Fruit fly (Drosophila melanogaster) whole organism, pupa: ENCODE measurements around the gene CG9389.
A peak's percentile ranks its signal among the peaks of the same experiment; 100 is the strongest.

Experiments used
- CG10348 ChIP-seq: fragments of 200-800 bp; sonication (Bioruptor generic); IDR thresholded peaks from 2 replicates; pipeline ENCODE4 v1.3.6; 2022; ENCODE audit warnings: missing biosample characterization, missing genetic modification characterization
- CG12605 ChIP-seq: fragments of 200-800 bp; sonication (Bioruptor generic); IDR thresholded peaks from 2 replicates; pipeline ENCODE4 v1.3.6; 2022; ENCODE audit warnings: missing biosample characterization, missing genetic modification characterization
- CG13204 ChIP-seq: fragments of 200-800 bp; sonication (Bioruptor generic); optimal IDR thresholded peaks from 2 replicates; lab custom pipeline; 2018; ENCODE audit warnings: missing biosample characterization, mild to moderate bottlenecking, missing genetic modification characterization, moderate library complexity
- CG14655 ChIP-seq: fragments of 200-800 bp; sonication (Bioruptor generic); optimal IDR thresholded peaks from 3 replicates; lab custom pipeline; 2017; ENCODE audit warnings: mild to moderate bottlenecking, missing biosample characterization, missing genetic modification reagents, missing genetic modification characterization
- CG15710 ChIP-seq: fragments of 200-800 bp; sonication (Bioruptor generic); optimal IDR thresholded peaks from 2 replicates; lab custom pipeline; 2018; ENCODE audit warnings: missing biosample characterization, mild to moderate bottlenecking, missing genetic modification characterization, moderate library complexity
- CG17806 ChIP-seq: fragments of 200-800 bp; sonication (Bioruptor generic); optimal IDR thresholded peaks from 2 replicates; lab custom pipeline; 2018; ENCODE audit warnings: missing biosample characterization, mild to moderate bottlenecking, missing genetic modification characterization, moderate library complexity
- CG32121 ChIP-seq: fragments of 200-800 bp; sonication (Bioruptor generic); IDR thresholded peaks from 2 replicates; pipeline ENCODE4 v1.3.6; 2022; ENCODE audit warnings: missing biosample characterization, missing genetic modification characterization
- CG34367 ChIP-seq: fragments of 200-800 bp; sonication (Bioruptor generic); optimal IDR thresholded peaks from 2 replicates; lab custom pipeline; 2018; ENCODE audit warnings: missing biosample characterization, mild to moderate bottlenecking, missing genetic modification characterization
- CG4496 ChIP-seq: fragments of 200-800 bp; sonication (Bioruptor generic); IDR thresholded peaks from 3 replicates; pipeline ENCODE4 v1.3.6; 2022; ENCODE audit warnings: missing biosample characterization, missing genetic modification characterization
- CG8159 ChIP-seq: fragments of 200-800 bp; sonication (Bioruptor generic); optimal IDR thresholded peaks from 3 replicates; lab custom pipeline; 2018; ENCODE audit warnings: missing biosample characterization, mild to moderate bottlenecking, missing genetic modification characterization, moderate library complexity
- CG8301 ChIP-seq: fragments of 200-800 bp; sonication (Bioruptor generic); optimal IDR thresholded peaks from 2 replicates; lab custom pipeline; 2018; ENCODE audit warnings: missing biosample characterization, mild to moderate bottlenecking, missing genetic modification characterization
- CG9948 ChIP-seq: fragments of 200-800 bp; sonication (Bioruptor generic); optimal IDR thresholded peaks from 2 replicates; lab custom pipeline; 2018; ENCODE audit warnings: missing biosample characterization, mild to moderate bottlenecking, missing genetic modification characterization, moderate library complexity
- D1 ChIP-seq: fragments of 200-800 bp; sonication (Bioruptor generic); optimal IDR thresholded peaks from 2 replicates; lab custom pipeline; 2018; ENCODE audit warnings: missing biosample characterization, mild to moderate bottlenecking, missing genetic modification characterization, moderate library complexity
- EcR ChIP-seq: fragments of 200-800 bp; sonication (Bioruptor generic); optimal IDR thresholded peaks from 3 replicates; lab custom pipeline; 2019; ENCODE audit warnings: missing biosample characterization, missing genetic modification characterization, mild to moderate bottlenecking, moderate library complexity, missing genetic modification reagents
- Ets98B ChIP-seq: fragments of 200-800 bp; sonication (Bioruptor generic); IDR thresholded peaks from 2 replicates; pipeline ENCODE4 v1.3.6; 2022; ENCODE audit warnings: missing biosample characterization, missing genetic modification characterization
- Pif1A ChIP-seq: fragments of 200-800 bp; sonication (Bioruptor generic); optimal IDR thresholded peaks from 3 replicates; lab custom pipeline; 2016; ENCODE audit warnings: missing biosample characterization, missing genetic modification characterization
- Pif1B ChIP-seq: fragments of 200-800 bp; sonication (Bioruptor generic); optimal IDR thresholded peaks from 3 replicates; lab custom pipeline; 2016; ENCODE audit warnings: missing biosample characterization, missing genetic modification characterization
- Snoo ChIP-seq: fragments of 200-800 bp; sonication (Bioruptor generic); optimal IDR thresholded peaks from 3 replicates; lab custom pipeline; 2017; ENCODE audit warnings: missing biosample characterization, mild to moderate bottlenecking, missing genetic modification characterization, inconsistent platforms
- fd96Ca ChIP-seq: fragments of 200-800 bp; sonication (Bioruptor generic); IDR thresholded peaks from 3 replicates; pipeline ENCODE4 v1.3.6; 2022; ENCODE audit warnings: missing biosample characterization, missing genetic modification characterization
- gl ChIP-seq: fragments of 200-800 bp; sonication (Bioruptor generic); optimal IDR thresholded peaks from 2 replicates; lab custom pipeline; 2018; ENCODE audit warnings: missing biosample characterization, mild to moderate bottlenecking, missing genetic modification characterization
- rn ChIP-seq: fragments of 200-800 bp; sonication (Bioruptor generic); IDR thresholded peaks from 2 replicates; pipeline ENCODE4 v1.3.6; 2022; ENCODE audit warnings: missing biosample characterization, missing genetic modification characterization

The CG9389 gene

DNA sequence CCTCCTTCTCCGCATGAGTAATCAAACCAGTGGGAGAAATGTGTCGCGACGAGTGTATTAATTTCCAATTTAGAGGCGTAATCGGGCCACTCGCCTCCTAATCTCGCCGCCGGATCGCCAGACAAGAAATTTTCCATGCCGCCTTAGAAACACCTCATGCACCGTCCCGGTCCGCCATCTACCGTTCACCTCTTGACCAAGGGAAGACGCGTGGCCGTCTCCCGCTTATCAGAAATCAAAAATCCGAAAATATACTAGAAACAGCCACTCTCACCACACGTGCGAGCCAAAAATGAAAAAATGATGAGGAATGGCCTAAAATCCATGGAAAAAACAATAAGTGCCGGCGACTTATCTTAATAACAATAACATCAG lies 5.5 kb upstream of the CG9389 start:
- TF ChIP-seq Snoo (tag; lab: Kevin White, UChicago) (no peak), CG4496 (GFP tag; lab: Robert Waterston, UW) (no peak), CG8301 (tag; lab: Kevin White, UChicago) (no peak), Pif1A (no peak), Pif1B (GFP tag; lab: Kevin White, UChicago) (no peak), CG17806 (tag; lab: Kevin White, UChicago) (no peak), rn (no peak), CG9948 (tag; lab: Kevin White, UChicago) (no peak), D1 (tag; lab: Kevin White, UChicago) (no peak), CG15710 (tag; lab: Kevin White, UChicago) (no peak)

- TF ChIP-seq fd96Ca (GFP tag; lab: Robert Waterston, UW), result no peak
- no peak for TF ChIP-seq CG13204
- TF ChIP-seq gl (tag; lab: Kevin White, UChicago), result no peak
- TF ChIP-seq CG32121 (GFP tag; lab: Robert Waterston, UW), result no peak
- TF ChIP-seq Snoo (tag; lab: Kevin White, UChicago), result no peak
- no peak for TF ChIP-seq CG17806 (tag; lab: Kevin White, UChicago)
- TF ChIP-seq D1 (tag; lab: Kevin White, UChicago), result no peak
- no peak for TF ChIP-seq CG8159
- TF ChIP-seq EcR (GFP tag; lab: Kevin White, UChicago), result no peak
- no peak for TF ChIP-seq CG10348 (GFP tag; lab: Robert Waterston, UW)
- no peak for TF ChIP-seq Pif1A
- TF ChIP-seq CG4496 (GFP tag; lab: Robert Waterston, UW), result no peak
- no peak for TF ChIP-seq CG12605 (GFP tag; lab: Robert Waterston, UW)
Observed at dm6 chr3L:21273504-21273903, 3.1 kb upstream of the CG9389 start.

DNA sequence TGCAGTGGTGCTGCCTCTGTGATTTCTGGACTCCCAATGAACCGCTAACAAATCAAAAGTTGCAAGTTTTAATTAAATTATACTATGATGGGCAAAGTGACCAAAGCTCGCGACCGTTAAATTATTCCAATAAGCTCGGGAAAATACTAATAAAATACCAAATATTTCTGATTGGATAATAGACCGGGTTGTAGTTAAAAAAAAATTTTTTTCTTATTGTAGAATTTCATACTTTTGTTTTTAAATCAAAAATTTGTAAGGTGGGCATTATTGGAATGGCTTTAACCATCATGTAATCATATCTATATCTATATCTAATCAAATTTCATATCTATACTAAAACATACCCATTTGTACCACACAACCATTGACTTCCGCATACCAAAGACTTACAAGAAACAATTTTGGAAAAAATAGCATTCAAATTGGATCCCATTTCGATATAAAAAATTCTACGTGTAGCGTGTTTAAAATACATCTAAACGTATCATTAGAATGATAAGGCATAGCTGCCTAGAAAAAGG lies 2.5 kb downstream of the CG9389 start, which contains the start of gene CG9391:
Gene CG9391 (minus strand): TSS at position 474 of the 524 bp plus-strand sequence.
- TF ChIP-seq CG34367 (tag; lab: Kevin White, UChicago), result no peak
- TF ChIP-seq CG17806 (tag; lab: Kevin White, UChicago), result no peak
- no peak for TF ChIP-seq D1 (tag; lab: Kevin White, UChicago)
- TF ChIP-seq CG4496 (GFP tag; lab: Robert Waterston, UW), result no peak
- TF ChIP-seq CG14655, result no peak
- TF ChIP-seq Ets98B (GFP tag; lab: Robert Waterston, UW), result no peak
- no peak for TF ChIP-seq CG32121 (GFP tag; lab: Robert Waterston, UW)
- TF ChIP-seq Pif1B (GFP tag; lab: Kevin White, UChicago), result no peak
- no peak for TF ChIP-seq CG10348 (GFP tag; lab: Robert Waterston, UW)
- no peak for TF ChIP-seq CG8159
- no peak for TF ChIP-seq CG15710 (tag; lab: Kevin White, UChicago)
- no peak for TF ChIP-seq fd96Ca (GFP tag; lab: Robert Waterston, UW)
- TF ChIP-seq rn, result no peak
- TF ChIP-seq Pif1A, result no peak

- TF ChIP-seq CG4496 (GFP tag; lab: Robert Waterston, UW) (no peak), D1 (tag; lab: Kevin White, UChicago) (no peak)
Observed at dm6 chr3L:21266101-21266656, 4.2 kb downstream of the CG9389 start.

dm6 chr3L:21262426-21262825 lies 8.0 kb downstream of the CG9389 start:
- TF ChIP-seq EcR (GFP tag; lab: Kevin White, UChicago), result no peak
- TF ChIP-seq CG14655, result no peak
- no peak for TF ChIP-seq gl (tag; lab: Kevin White, UChicago)
- peak; percentile 51 for TF ChIP-seq D1 (tag; lab: Kevin White, UChicago)
- no peak for TF ChIP-seq CG8301 (tag; lab: Kevin White, UChicago)

dm6 chr3L:21261403-21262164 lies 8.8 kb downstream of the CG9389 start:
- TF ChIP-seq fd96Ca (GFP tag; lab: Robert Waterston, UW) (no peak; the same call in 2 of the 3 replicates), EcR (GFP tag; lab: Kevin White, UChicago) (peak; percentile 83), Snoo (tag; lab: Kevin White, UChicago) (no peak), CG8159 (no peak), CG12605 (GFP tag; lab: Robert Waterston, UW) (0 out of 2 replicates have a peak, but pooled peaks have one; percentile 14), CG34367 (tag; lab: Kevin White, UChicago) (no peak)

DNA sequence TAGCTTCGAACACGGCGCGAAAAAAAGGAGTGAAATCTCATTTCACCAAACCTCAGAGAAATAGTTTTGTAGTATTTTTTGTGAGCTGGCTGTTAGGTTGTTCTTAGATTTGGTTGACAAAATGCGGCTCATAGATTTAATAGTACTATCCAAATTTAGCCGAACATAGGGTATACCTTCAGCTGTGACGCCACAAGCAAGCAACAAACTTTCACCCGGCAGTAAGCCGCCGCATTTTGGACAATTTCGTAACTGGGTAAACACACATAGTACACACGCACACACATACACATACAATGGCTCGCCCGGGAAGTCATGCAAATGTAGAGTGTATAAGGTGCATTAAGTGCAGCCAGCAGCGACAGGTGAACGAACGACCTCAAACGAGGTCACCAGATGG lies 11.1 kb downstream of the CG9389 start:
- TF ChIP-seq CG34367 (tag; lab: Kevin White, UChicago), result no peak
- TF ChIP-seq fd96Ca (GFP tag; lab: Robert Waterston, UW), result peak; percentile 64; the same call in 2 of the 3 replicates
- TF ChIP-seq EcR (GFP tag; lab: Kevin White, UChicago), result no peak
- TF ChIP-seq Ets98B (GFP tag; lab: Robert Waterston, UW), result peak; percentile 34; the same call in 1 of the 2 replicates
- TF ChIP-seq gl (tag; lab: Kevin White, UChicago), result no peak
- TF ChIP-seq CG32121 (GFP tag; lab: Robert Waterston, UW), result peak; percentile 60
- peak; percentile 44 for TF ChIP-seq CG8301 (tag; lab: Kevin White, UChicago)
- no peak for TF ChIP-seq CG14655
- no peak for TF ChIP-seq Pif1B (GFP tag; lab: Kevin White, UChicago)
- TF ChIP-seq CG4496 (GFP tag; lab: Robert Waterston, UW), result peak; percentile 41; the same call in 1 of the 3 replicates
